Fruit fly (Drosophila melanogaster) whole organism, embryonic: Measurements from ENCODE around the gene CG8112.

ENCODE experiments used
- Abd-B ChIP-seq: fragments of 200-800 bp; sonication (Bioruptor generic); optimal IDR thresholded peaks from 2 replicates; lab custom pipeline; 2018; ENCODE audit warnings: missing biosample characterization, mild to moderate bottlenecking, missing genetic modification characterization, moderate library complexity
- Ada2b ChIP-seq: fragments of 200-800 bp; sonication (Bioruptor generic); IDR thresholded peaks from 2 replicates; pipeline ENCODE4 v1.3.6; 2022; ENCODE audit warnings: missing biosample characterization, missing genetic modification characterization
- Atf3 ChIP-seq: fragments of 200-800 bp; sonication (Bioruptor generic); optimal IDR thresholded peaks from 3 replicates; lab custom pipeline; 2016; ENCODE audit warnings: missing biosample characterization, missing genetic modification characterization
- Bdp1 ChIP-seq: fragments of 200-800 bp; sonication (Bioruptor generic); optimal IDR thresholded peaks from 3 replicates; lab custom pipeline; 2016; ENCODE audit warnings: missing biosample characterization, missing genetic modification characterization
- BtbVII ChIP-seq: fragments of 200-800 bp; sonication (Bioruptor generic); optimal IDR thresholded peaks from 3 replicates; lab custom pipeline; 2017; ENCODE audit warnings: missing biosample characterization, mild to moderate bottlenecking, missing genetic modification characterization
- CG10147 ChIP-seq: fragments of 200-800 bp; sonication (Bioruptor generic); optimal IDR thresholded peaks from 2 replicates; lab custom pipeline; 2019; ENCODE audit warnings: missing biosample characterization, mild to moderate bottlenecking, missing genetic modification characterization, moderate library complexity
- CG10366 ChIP-seq: fragments of 200-800 bp; sonication (Bioruptor generic); IDR thresholded peaks from 2 replicates; pipeline ENCODE4 v1.3.6; 2022; ENCODE audit warnings: missing biosample characterization, missing genetic modification characterization
- CG10543 ChIP-seq: fragments of 200-800 bp; sonication (Bioruptor generic); optimal IDR thresholded peaks from 3 replicates; lab custom pipeline; 2017; ENCODE audit warnings: missing biosample characterization, mild to moderate bottlenecking, missing genetic modification characterization, moderate library complexity
- CG11504 ChIP-seq: fragments of 200-800 bp; sonication (Bioruptor generic); optimal IDR thresholded peaks from 3 replicates; lab custom pipeline; 2019; ENCODE audit warnings: missing biosample characterization, mild to moderate bottlenecking, missing genetic modification characterization, moderate library complexity
- CG11723 ChIP-seq: fragments of 200-800 bp; sonication (Bioruptor generic); optimal IDR thresholded peaks from 2 replicates; lab custom pipeline; 2017; ENCODE audit warnings: missing biosample characterization, mild to moderate bottlenecking, missing genetic modification characterization
- CG12659 ChIP-seq: fragments of 200-800 bp; sonication (Bioruptor generic); optimal IDR thresholded peaks from 3 replicates; lab custom pipeline; 2017; ENCODE audit warnings: mild to moderate bottlenecking, missing biosample characterization, missing genetic modification reagents, missing genetic modification characterization
- CG12769 ChIP-seq: fragments of 200-800 bp; sonication (Bioruptor generic); optimal IDR thresholded peaks from 2 replicates; lab custom pipeline; 2019; ENCODE audit warnings: missing biosample characterization, mild to moderate bottlenecking, missing genetic modification characterization, moderate library complexity
- CG13296 ChIP-seq: fragments of 200-800 bp; sonication (Bioruptor generic); optimal IDR thresholded peaks from 3 replicates; lab custom pipeline; 2018; ENCODE audit warnings: missing biosample characterization, mild to moderate bottlenecking, missing genetic modification characterization
- CG14014 ChIP-seq: fragments of 200-800 bp; sonication (Bioruptor generic); IDR thresholded peaks from 2 replicates; pipeline ENCODE4 v1.3.6; 2022; ENCODE audit warnings: missing biosample characterization, missing genetic modification characterization
- CG17361 ChIP-seq: fragments of 200-800 bp; sonication (Bioruptor generic); IDR thresholded peaks from 3 replicates; pipeline ENCODE4 v1.3.6; 2022; ENCODE audit warnings: missing biosample characterization, missing genetic modification characterization
- CG17568 ChIP-seq: fragments of 200-800 bp; sonication (Bioruptor generic); optimal IDR thresholded peaks from 2 replicates; lab custom pipeline; 2018; ENCODE audit warnings: missing biosample characterization, mild to moderate bottlenecking, missing genetic modification characterization, moderate library complexity
- CG17612 ChIP-seq: fragments of 200-800 bp; sonication (Bioruptor generic); IDR thresholded peaks from 2 replicates; pipeline ENCODE4 v1.3.6; 2022; ENCODE audit warnings: missing biosample characterization, missing genetic modification characterization
- CG2678 ChIP-seq: fragments of 200-800 bp; sonication (Bioruptor generic); optimal IDR thresholded peaks from 3 replicates; lab custom pipeline; 2019; ENCODE audit warnings: missing biosample characterization, mild to moderate bottlenecking, missing genetic modification characterization, moderate library complexity
- CG30431 ChIP-seq: fragments of 200-800 bp; sonication (Bioruptor generic); optimal IDR thresholded peaks from 2 replicates; lab custom pipeline; 2017; ENCODE audit warnings: missing biosample characterization, missing genetic modification characterization
- CG31224 ChIP-seq: fragments of 200-800 bp; sonication (Bioruptor generic); IDR thresholded peaks from 2 replicates; pipeline ENCODE4 v1.3.6; 2022; ENCODE audit warnings: missing biosample characterization, missing genetic modification characterization
- CG4360 ChIP-seq: fragments of 200-800 bp; sonication (Bioruptor generic); IDR thresholded peaks from 2 replicates; pipeline ENCODE4 v1.3.6; 2022; ENCODE audit warnings: missing biosample characterization, missing genetic modification characterization
- CG4617 ChIP-seq: fragments of 200-800 bp; sonication (Bioruptor generic); optimal IDR thresholded peaks from 3 replicates; lab custom pipeline; 2016; ENCODE audit warnings: missing biosample characterization, missing genetic modification characterization, borderline replicate concordance
- CG7556 ChIP-seq: fragments of 200-800 bp; sonication (Bioruptor generic); optimal IDR thresholded peaks from 2 replicates; lab custom pipeline; 2017; ENCODE audit warnings: missing biosample characterization, mild to moderate bottlenecking, missing genetic modification characterization
- CG9932 ChIP-seq: fragments of 200-800 bp; sonication (Bioruptor generic); IDR thresholded peaks from 2 replicates; pipeline ENCODE4 v1.3.6; 2022; ENCODE audit warnings: missing biosample characterization, missing genetic modification characterization
- Chrac-16 ChIP-seq: fragments of 200-800 bp; sonication (Bioruptor generic); optimal IDR thresholded peaks from 3 replicates; lab custom pipeline; 2016; ENCODE audit warnings: missing biosample characterization, missing genetic modification characterization
- CoRest ChIP-seq: fragments of 200-800 bp; sonication (Bioruptor generic); optimal IDR thresholded peaks from 3 replicates; lab custom pipeline; 2018; ENCODE audit warnings: missing biosample characterization, mild to moderate bottlenecking, missing genetic modification characterization, moderate library complexity
- CrebB ChIP-seq: fragments of 200-800 bp; sonication (Bioruptor generic); optimal IDR thresholded peaks from 3 replicates; lab custom pipeline; 2018; ENCODE audit warnings: missing biosample characterization, mild to moderate bottlenecking, missing genetic modification characterization
- D ChIP-seq, 2 experiments: fragments of 200-800 bp in 1 of 2; fragments of >200 bp in 1 of 2; sonication (Bioruptor generic) in 1 of 2; optimal IDR thresholded peaks; 2 replicates in 1 of 2; 3 replicates in 1 of 2; lab custom pipeline; 2017; ENCODE audit warnings: mild to moderate bottlenecking in 1 of 2, missing biosample characterization in 1 of 2, missing genetic modification characterization in 1 of 2, missing genetic modification reagents in 1 of 2
- Hr39 ChIP-seq: fragments of >200 bp; optimal IDR thresholded peaks from 2 replicates; lab custom pipeline; 2017
- Hsf ChIP-seq: fragments of 200-800 bp; sonication (Bioruptor generic); optimal IDR thresholded peaks from 3 replicates; lab custom pipeline; 2016; ENCODE audit warnings: missing biosample characterization, missing genetic modification characterization
- Mes4 ChIP-seq: fragments of 200-800 bp; sonication (Bioruptor generic); optimal IDR thresholded peaks from 2 replicates; lab custom pipeline; 2016; ENCODE audit warnings: missing biosample characterization, missing genetic modification characterization
- Oli ChIP-seq: fragments of 200-800 bp; sonication (Bioruptor generic); optimal IDR thresholded peaks from 2 replicates; lab custom pipeline; 2018; ENCODE audit warnings: missing biosample characterization, mild to moderate bottlenecking, missing genetic modification characterization, moderate library complexity
- Optix ChIP-seq: fragments of 200-800 bp; sonication (Bioruptor generic); IDR thresholded peaks from 3 replicates; pipeline ENCODE4 v1.3.6; 2022; ENCODE audit warnings: missing biosample characterization, missing genetic modification characterization
- Pdp1 ChIP-seq, 2 experiments: fragments of 200-800 bp; sonication (Bioruptor generic); optimal IDR thresholded peaks; 3 replicates each; lab custom pipeline; 2016; ENCODE audit warnings: missing biosample characterization in 2 of 2, missing genetic modification characterization in 2 of 2, mild to moderate bottlenecking in 1 of 2, moderate library complexity in 1 of 2
- bigmax ChIP-seq: fragments of 200-800 bp; sonication (Bioruptor generic); optimal IDR thresholded peaks from 2 replicates; lab custom pipeline; 2018; ENCODE audit warnings: missing biosample characterization, mild to moderate bottlenecking, missing genetic modification characterization
- cg ChIP-seq: fragments of 200-800 bp; sonication (Bioruptor generic); optimal IDR thresholded peaks from 3 replicates; lab custom pipeline; 2019; ENCODE audit warnings: missing biosample characterization, mild to moderate bottlenecking, missing genetic modification characterization, moderate library complexity
- exex ChIP-seq: fragments of 200-800 bp; sonication (Bioruptor generic); optimal IDR thresholded peaks from 4 replicates; lab custom pipeline; 2018; ENCODE audit warnings: missing biosample characterization, mild to moderate bottlenecking, missing genetic modification characterization, moderate library complexity
- fd3F ChIP-seq: fragments of 200-800 bp; sonication (Bioruptor generic); optimal IDR thresholded peaks from 2 replicates; lab custom pipeline; 2018; ENCODE audit warnings: missing biosample characterization, mild to moderate bottlenecking, missing genetic modification characterization, moderate library complexity
- gcm ChIP-seq: fragments of 200-800 bp; sonication (Bioruptor generic); optimal IDR thresholded peaks from 2 replicates; lab custom pipeline; 2019; ENCODE audit warnings: missing biosample characterization, mild to moderate bottlenecking, missing genetic modification characterization, moderate library complexity
- her ChIP-seq: fragments of 200-800 bp; sonication (Bioruptor generic); optimal IDR thresholded peaks from 2 replicates; lab custom pipeline; 2016; ENCODE audit warnings: missing biosample characterization, missing genetic modification characterization
- ind ChIP-seq: fragments of 200-800 bp; sonication (Bioruptor generic); optimal IDR thresholded peaks from 3 replicates; lab custom pipeline; 2016; ENCODE audit warnings: missing biosample characterization, missing genetic modification characterization
- lbe ChIP-seq: fragments of 200-800 bp; sonication (Bioruptor generic); optimal IDR thresholded peaks from 2 replicates; lab custom pipeline; 2016; ENCODE audit warnings: missing biosample characterization, mild to moderate bottlenecking, missing genetic modification characterization
- psq ChIP-seq: fragments of 200-800 bp; sonication (Bioruptor generic); optimal IDR thresholded peaks from 2 replicates; lab custom pipeline; 2017; ENCODE audit warnings: missing biosample characterization, missing genetic modification characterization
- pum ChIP-seq: fragments of 200-800 bp; sonication (Bioruptor generic); optimal IDR thresholded peaks from 2 replicates; lab custom pipeline; 2016; ENCODE audit warnings: missing biosample characterization, missing genetic modification characterization
- seq ChIP-seq: fragments of 200-800 bp; sonication (Bioruptor generic); IDR thresholded peaks from 2 replicates; pipeline ENCODE4 v1.3.6; 2022; ENCODE audit warnings: missing biosample characterization, missing genetic modification characterization
- sr ChIP-seq: fragments of 200-800 bp; sonication (Bioruptor generic); IDR thresholded peaks from 3 replicates; pipeline ENCODE4 v1.3.6; 2022; ENCODE audit warnings: missing biosample characterization, missing genetic modification characterization
- stc ChIP-seq: fragments of 200-800 bp; sonication (Bioruptor generic); IDR thresholded peaks from 2 replicates; pipeline ENCODE4 v1.3.6; 2022; ENCODE audit warnings: missing biosample characterization, missing genetic modification characterization
- trem ChIP-seq: fragments of 200-800 bp; optimal IDR thresholded peaks from 3 replicates; lab custom pipeline; 2019; ENCODE audit warnings: missing biosample characterization, mild to moderate bottlenecking, missing genetic modification characterization, moderate library complexity
- unc-4 ChIP-seq: fragments of 200-800 bp; sonication (Bioruptor generic); IDR thresholded peaks from 2 replicates; pipeline ENCODE4 v1.3.6; 2022; ENCODE audit warnings: missing biosample characterization, missing genetic modification characterization; ENCODE audit not compliant: partially characterized antibody
- wdn ChIP-seq: fragments of 200-800 bp; sonication (Bioruptor generic); IDR thresholded peaks from 2 replicates; pipeline ENCODE4 v1.3.6; 2022; ENCODE audit warnings: missing biosample characterization, missing genetic modification characterization
- zfh2 ChIP-seq: fragments of 200-800 bp; sonication (Bioruptor generic); optimal IDR thresholded peaks from 2 replicates; lab custom pipeline; 2016; ENCODE audit warnings: missing biosample characterization, missing genetic modification characterization

The CG8112 gene

DNA sequence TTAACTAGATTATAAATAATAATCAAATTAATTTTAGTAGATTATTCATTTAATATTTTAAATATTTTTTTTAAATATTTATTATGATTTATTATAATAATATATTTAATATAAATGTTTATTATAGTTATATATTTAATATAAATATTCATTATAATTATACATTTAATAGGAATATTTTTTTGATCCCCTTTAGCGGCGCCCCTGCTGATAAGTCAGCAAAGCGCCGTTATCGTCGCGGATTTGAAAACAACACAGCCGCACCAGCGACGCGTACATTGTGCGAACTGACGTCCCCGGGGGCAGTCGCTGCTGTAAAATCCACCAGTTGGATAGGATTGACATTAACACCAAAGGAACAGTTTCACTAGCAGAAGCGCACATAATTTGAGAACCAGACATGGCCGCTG, at the start of gene CG8112 (continued):
- TF ChIP-seq Chrac-16 (GFP tag; lab: Kevin White, UChicago): no peak
- peak; percentile 38 for TF ChIP-seq CG12659 (GFP tag; lab: Kevin White, UChicago)
- TF ChIP-seq CG11504 (tag; lab: Kevin White, UChicago): no peak
- no peak for TF ChIP-seq CG4617 (GFP tag; lab: Kevin White, UChicago)
- no peak for TF ChIP-seq CG10366 (GFP tag; lab: Robert Waterston, UW)
- no peak for TF ChIP-seq Bdp1 (GFP tag; lab: Kevin White, UChicago)
- TF ChIP-seq ind (GFP tag; lab: Kevin White, UChicago): no peak
- TF ChIP-seq Ada2b (GFP tag; lab: Robert Waterston, UW): no peak; the same call in 1 of the 2 replicates
- no peak for TF ChIP-seq D (optimal IDR thresholded peaks at IDR 0.05; lab: Kevin White, UChicago)
- no peak for TF ChIP-seq D (GFP tag; optimal IDR thresholded peaks at IDR 0.05; lab: Kevin White, UChicago)
- TF ChIP-seq psq (GFP tag; lab: Kevin White, UChicago): no peak
- no peak for TF ChIP-seq wdn
- TF ChIP-seq trem (tag; lab: Kevin White, UChicago): no peak
- TF ChIP-seq CG11723: no peak
- no peak for TF ChIP-seq cg (GFP tag; lab: Kevin White, UChicago)
- TF ChIP-seq Atf3 (GFP tag; lab: Kevin White, UChicago): no peak
- TF ChIP-seq CG17568 (GFP tag; lab: Kevin White, UChicago): no peak
- no peak for TF ChIP-seq CG14014 (GFP tag; lab: Robert Waterston, UW)
- no peak for TF ChIP-seq CG10147 (GFP tag; lab: Kevin White, UChicago)
- 0 out of 2 replicates have a peak, but pooled peaks have one; percentile 21 for TF ChIP-seq CG9932 (GFP tag; lab: Robert Waterston, UW)
- no peak for TF ChIP-seq Pdp1 (GFP tag; optimal IDR thresholded peaks at IDR 0.05; lab: Kevin White, UChicago)
- TF ChIP-seq Hsf (GFP tag; lab: Kevin White, UChicago): no peak
- TF ChIP-seq CG30431 (GFP tag; lab: Kevin White, UChicago): no peak
- no peak for TF ChIP-seq CG2678 (tag; lab: Kevin White, UChicago)
- TF ChIP-seq Optix (GFP tag; lab: Robert Waterston, UW): no peak
- no peak for TF ChIP-seq unc-4 (GFP tag; lab: Robert Waterston, UW)
- peak; percentile 16 for TF ChIP-seq CG10543 (GFP tag; lab: Kevin White, UChicago)
- TF ChIP-seq pum (GFP tag; lab: Kevin White, UChicago): no peak
- peak; percentile 32 for TF ChIP-seq CoRest (tag; lab: Kevin White, UChicago)
- no peak for TF ChIP-seq seq (GFP tag; lab: Robert Waterston, UW)
- TF ChIP-seq CG4360 (GFP tag; lab: Robert Waterston, UW): no peak
- no peak for TF ChIP-seq bigmax
- no peak for TF ChIP-seq Mes4 (GFP tag; lab: Kevin White, UChicago)
- TF ChIP-seq CG17361 (GFP tag; lab: Robert Waterston, UW): no peak
- no peak for TF ChIP-seq CG12769
- TF ChIP-seq lbe (GFP tag; lab: Kevin White, UChicago): peak; percentile 32
- no peak for TF ChIP-seq CG17612
- TF ChIP-seq zfh2: no peak
- TF ChIP-seq CG7556 (GFP tag; lab: Kevin White, UChicago): peak; percentile 52
- no peak for TF ChIP-seq sr (GFP tag; lab: Robert Waterston, UW)
- TF ChIP-seq gcm (GFP tag; lab: Kevin White, UChicago): peak; percentile 5
- TF ChIP-seq exex (tag; lab: Kevin White, UChicago): no peak
- TF ChIP-seq Oli: no peak
- no peak for TF ChIP-seq CrebB (tag; lab: Kevin White, UChicago)
- no peak for TF ChIP-seq Abd-B (GFP tag; lab: Kevin White, UChicago)
- no peak for TF ChIP-seq her (GFP tag; lab: Kevin White, UChicago)
- no peak for TF ChIP-seq Hr39 (lab: Kevin White, UChicago)
- no peak for TF ChIP-seq fd3F (GFP tag; lab: Kevin White, UChicago)
- TF ChIP-seq CG31224 (GFP tag; lab: Robert Waterston, UW): no peak
- no peak for TF ChIP-seq BtbVII (GFP tag; lab: Kevin White, UChicago)
- TF ChIP-seq stc: no peak
- TF ChIP-seq CG13296 (GFP tag; lab: Kevin White, UChicago): peak; percentile 44
